Worm (Caenorhabditis elegans) whole organism, L2 larva: ENCODE results near the gene him-10.

Experiments used
- egl-27 ChIP-seq: sonication (generic microtip); optimal IDR thresholded peaks from 3 replicates; lab custom pipeline; 2017; ENCODE audit warnings: missing biosample characterization, missing genetic modification reagents, missing genetic modification characterization
- unc-62 ChIP-seq: fragments of 150-350 bp; optimal IDR thresholded peaks from 2 replicates; lab custom pipeline; 2014; ENCODE audit warnings: missing biosample characterization, missing genetic modification reagents, missing genetic modification characterization
- ztf-11 ChIP-seq: sonication (generic microtip); optimal IDR thresholded peaks from 2 replicates; lab custom pipeline; 2017; ENCODE audit warnings: missing biosample characterization, missing genetic modification characterization

DNA sequence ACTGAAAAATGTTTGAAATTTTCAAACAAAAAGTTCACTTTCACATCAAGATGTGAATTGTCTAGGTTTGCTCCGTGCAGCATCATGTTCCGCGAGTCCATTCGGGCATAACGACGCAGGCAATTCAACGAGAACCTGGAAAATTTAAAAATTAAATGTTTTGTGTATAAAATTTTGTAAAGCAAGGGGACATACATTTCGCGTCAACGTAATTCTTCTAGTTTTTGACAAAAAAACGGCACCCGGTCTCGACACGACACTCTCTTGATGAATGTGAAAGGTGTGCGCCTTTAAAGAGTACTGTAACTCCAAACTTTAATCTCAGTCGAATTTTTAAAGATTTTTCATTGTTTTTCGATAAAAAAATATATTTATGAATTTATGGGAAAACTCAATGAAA is 31.0 kb downstream of the him-10 start, which contains the start of gene R12B2.6:
- no peak for TF ChIP-seq egl-27 (tag; lab: Kevin White, UChicago)
- TF ChIP-seq unc-62 (GFP tag; lab: Kevin White, UChicago): no peak
- no peak for TF ChIP-seq ztf-11 (tag; lab: Kevin White, UChicago)
